Worm (Caenorhabditis elegans) whole organism, mixed stage, embryonic: ENCODE measurements around the gene myo-2.

Source experiments
- M03D4.4 ChIP-seq: sonication (generic microtip); optimal IDR thresholded peaks from 2 replicates; lab custom pipeline; 2017; ENCODE audit warnings: mild to moderate bottlenecking, missing genetic modification characterization, missing compliant biosample characterization
- bed-3 ChIP-seq: fragments of 200-800 bp; sonication (Bioruptor generic); optimal IDR thresholded peaks from 3 replicates; lab custom pipeline; 2018; ENCODE audit warnings: mild to moderate bottlenecking, missing genetic modification characterization, moderate library complexity, missing compliant biosample characterization
- blmp-1 ChIP-seq: fragments of 150-350 bp; optimal IDR thresholded peaks from 2 replicates; lab custom pipeline; 2014; ENCODE audit warnings: missing biosample characterization, missing genetic modification characterization
- ceh-39 ChIP-seq: fragments of 150-350 bp; optimal IDR thresholded peaks from 2 replicates; lab custom pipeline; 2014; ENCODE audit warnings: missing biosample characterization, missing genetic modification characterization
- ceh-83 ChIP-seq: fragments of 200-800 bp; sonication (Bioruptor generic); optimal IDR thresholded peaks from 2 replicates; lab custom pipeline; 2018; ENCODE audit warnings: mild to moderate bottlenecking, missing genetic modification characterization, missing compliant biosample characterization
- ces-1 ChIP-seq: fragments of 150-350 bp; optimal IDR thresholded peaks from 2 replicates; lab custom pipeline; 2014; ENCODE audit warnings: missing biosample characterization, missing genetic modification reagents, missing genetic modification characterization
- cnd-1 ChIP-seq: fragments of 200-800 bp; sonication (Bioruptor generic); optimal IDR thresholded peaks from 2 replicates; lab custom pipeline; 2018; ENCODE audit warnings: mild to moderate bottlenecking, missing genetic modification characterization, missing compliant biosample characterization
- drap-1 ChIP-seq: fragments of 200-800 bp; sonication (Bioruptor generic); optimal IDR thresholded peaks from 3 replicates; lab custom pipeline; 2018; ENCODE audit warnings: mild to moderate bottlenecking, missing genetic modification characterization, missing compliant biosample characterization
- elt-1 ChIP-seq: sonication (generic microtip); optimal IDR thresholded peaks from 2 replicates; lab custom pipeline; 2017; ENCODE audit warnings: missing genetic modification characterization, mild to moderate bottlenecking, missing compliant biosample characterization, antibody characterized with exemption, moderate library complexity, borderline replicate concordance; ENCODE audit not compliant: insufficient read depth
- elt-3 ChIP-seq: fragments of 150-350 bp; optimal IDR thresholded peaks from 2 replicates; lab custom pipeline; 2014; ENCODE audit warnings: missing biosample characterization, missing genetic modification characterization
- ham-2 ChIP-seq: fragments of 200-800 bp; sonication (Bioruptor generic); optimal IDR thresholded peaks from 2 replicates; lab custom pipeline; 2018; ENCODE audit warnings: mild to moderate bottlenecking, missing genetic modification characterization, missing compliant biosample characterization
- hlh-1 ChIP-seq: fragments of 150-350 bp; optimal IDR thresholded peaks from 2 replicates; lab custom pipeline; 2014; ENCODE audit warnings: missing biosample characterization, missing genetic modification reagents, missing genetic modification characterization
- lin-13 ChIP-seq: fragments of 150-350 bp; optimal IDR thresholded peaks from 2 replicates; lab custom pipeline; 2014; ENCODE audit warnings: missing biosample characterization, missing genetic modification characterization
- lin-32 ChIP-seq: fragments of 200-800 bp; sonication (Bioruptor generic); optimal IDR thresholded peaks from 2 replicates; lab custom pipeline; 2018; ENCODE audit warnings: mild to moderate bottlenecking, missing genetic modification characterization, missing compliant biosample characterization
- lsy-2 ChIP-seq: fragments of 150-350 bp; optimal IDR thresholded peaks from 2 replicates; lab custom pipeline; 2014; ENCODE audit warnings: missing biosample characterization, missing genetic modification characterization
- mab-5 ChIP-seq: fragments of 150-350 bp; optimal IDR thresholded peaks from 2 replicates; lab custom pipeline; 2014; ENCODE audit warnings: missing biosample characterization, missing genetic modification characterization
- mls-2 ChIP-seq: sonication (generic microtip); optimal IDR thresholded peaks from 2 replicates; lab custom pipeline; 2016; ENCODE audit warnings: mild to moderate bottlenecking, missing genetic modification characterization, moderate library complexity, missing compliant biosample characterization
- nhr-12 ChIP-seq: fragments of 150-350 bp; optimal IDR thresholded peaks from 2 replicates; lab custom pipeline; 2014; ENCODE audit warnings: missing biosample characterization, missing genetic modification characterization
- nhr-2 ChIP-seq: fragments of 150-350 bp; optimal IDR thresholded peaks from 2 replicates; lab custom pipeline; 2014; ENCODE audit warnings: missing biosample characterization, missing genetic modification characterization
- nhr-237 ChIP-seq: fragments of 150-350 bp; optimal IDR thresholded peaks from 2 replicates; lab custom pipeline; 2014; ENCODE audit warnings: missing biosample characterization, missing genetic modification characterization
- nhr-76 ChIP-seq: sonication (generic microtip); optimal IDR thresholded peaks from 2 replicates; lab custom pipeline; 2017; ENCODE audit warnings: missing biosample characterization, missing genetic modification characterization
- pha-4 ChIP-seq: fragments of 150-350 bp; optimal IDR thresholded peaks from 2 replicates; lab custom pipeline; 2018; ENCODE audit warnings: missing biosample characterization, missing genetic modification reagents, missing genetic modification characterization
- sem-2 ChIP-seq: fragments of 200-800 bp; sonication (Bioruptor generic); optimal IDR thresholded peaks from 2 replicates; lab custom pipeline; 2018; ENCODE audit warnings: mild to moderate bottlenecking, missing genetic modification characterization, missing compliant biosample characterization
- tbx-8 ChIP-seq: fragments of 200-800 bp; sonication (Bioruptor generic); optimal IDR thresholded peaks from 2 replicates; lab custom pipeline; 2018; ENCODE audit warnings: mild to moderate bottlenecking, missing genetic modification characterization, moderate library complexity, missing compliant biosample characterization
- unc-120 ChIP-seq: sonication (generic microtip); optimal IDR thresholded peaks from 2 replicates; lab custom pipeline; 2017; ENCODE audit warnings: missing genetic modification characterization, missing compliant biosample characterization; ENCODE audit not compliant: poor library complexity, severe bottlenecking
- unc-62 ChIP-seq: fragments of 150-350 bp; optimal IDR thresholded peaks from 2 replicates; lab custom pipeline; 2014; ENCODE audit warnings: missing biosample characterization, missing genetic modification reagents, missing genetic modification characterization
- zip-8 ChIP-seq: fragments of 150-350 bp; optimal IDR thresholded peaks from 2 replicates; lab custom pipeline; 2014; ENCODE audit warnings: missing biosample characterization, missing genetic modification characterization
- ztf-11 ChIP-seq: fragments of 150-350 bp; optimal IDR thresholded peaks from 2 replicates; lab custom pipeline; 2014; ENCODE audit warnings: missing biosample characterization, missing genetic modification characterization

The myo-2 gene

DNA sequence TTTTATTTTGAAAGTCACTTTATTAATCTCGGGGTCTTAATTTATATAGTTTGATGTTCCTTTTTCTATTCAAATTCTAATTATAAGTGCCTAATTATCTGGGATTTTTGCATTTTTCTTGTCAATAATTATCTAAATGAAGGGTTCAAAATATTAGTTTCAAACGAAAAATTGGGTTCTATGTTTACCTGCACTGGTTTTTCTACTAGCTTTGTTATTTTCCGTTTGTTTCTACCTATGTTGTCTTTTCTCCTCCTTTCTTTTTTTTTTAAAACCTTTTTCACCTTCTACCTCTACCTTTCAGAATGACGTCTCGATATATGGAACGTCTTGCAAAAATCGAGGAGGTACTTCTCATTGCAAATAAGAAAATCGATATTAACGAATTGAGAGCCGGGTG, 16.9 kb downstream of the myo-2 start, which contains the start of gene tbc-13:
TSS of gene tbc-13 (plus strand) at position 301 of the 400 bp plus-strand sequence.
- TF ChIP-seq ztf-11 (tag; lab: Kevin White, UChicago) (no peak), ceh-83 (no peak), mls-2 (tag; lab: Kevin White, UChicago) (no peak), elt-1 (tag; lab: Kevin White, UChicago) (no peak), bed-3 (GFP tag; lab: Kevin White, UChicago) (no peak), nhr-12 (tag; lab: Kevin White, UChicago) (no peak), lin-13 (tag; lab: Kevin White, UChicago) (no peak), mab-5 (tag; lab: Kevin White, UChicago) (no peak), drap-1 (GFP tag; lab: Kevin White, UChicago) (no peak), nhr-76 (tag; lab: Kevin White, UChicago) (no peak), ceh-39 (tag; lab: Kevin White, UChicago) (no peak)
- TF ChIP-seq, all 35 proteins: peak for 0

DNA sequence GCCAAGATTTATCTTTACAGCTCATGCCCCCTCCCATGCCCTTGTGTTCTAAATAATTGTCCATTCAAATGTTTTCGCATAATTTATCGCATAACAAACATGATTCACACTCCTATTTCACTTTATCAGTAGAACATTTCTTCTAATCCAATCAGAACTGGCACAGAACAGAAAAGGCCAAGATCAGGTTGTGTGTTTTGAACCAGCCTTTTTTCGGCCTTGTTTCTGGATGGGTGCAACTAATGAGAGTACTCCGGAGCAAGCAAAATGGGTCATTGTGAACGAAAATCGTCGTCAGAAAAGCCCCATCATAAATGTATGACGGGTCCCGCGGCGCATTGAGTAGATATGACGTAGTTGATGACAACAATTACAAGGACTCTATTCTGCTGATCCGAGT, 23.3 kb downstream of the myo-2 start:
- TF ChIP-seq nhr-2: no peak
- TF ChIP-seq nhr-237 (tag; lab: Kevin White, UChicago): no peak
- no peak for TF ChIP-seq ceh-39 (tag; lab: Kevin White, UChicago)
- no peak for TF ChIP-seq mls-2 (tag; lab: Kevin White, UChicago)
- no peak for TF ChIP-seq drap-1 (GFP tag; lab: Kevin White, UChicago)
- TF ChIP-seq lsy-2 (tag; lab: Kevin White, UChicago): no peak
- no peak for TF ChIP-seq pha-4
- TF ChIP-seq ces-1: no peak
- TF ChIP-seq ceh-83: no peak
- TF ChIP-seq hlh-1 (tag; lab: Kevin White, UChicago): no peak
- no peak for TF ChIP-seq nhr-76 (tag; lab: Kevin White, UChicago)
- TF ChIP-seq cnd-1 (tag; lab: Kevin White, UChicago): no peak

DNA sequence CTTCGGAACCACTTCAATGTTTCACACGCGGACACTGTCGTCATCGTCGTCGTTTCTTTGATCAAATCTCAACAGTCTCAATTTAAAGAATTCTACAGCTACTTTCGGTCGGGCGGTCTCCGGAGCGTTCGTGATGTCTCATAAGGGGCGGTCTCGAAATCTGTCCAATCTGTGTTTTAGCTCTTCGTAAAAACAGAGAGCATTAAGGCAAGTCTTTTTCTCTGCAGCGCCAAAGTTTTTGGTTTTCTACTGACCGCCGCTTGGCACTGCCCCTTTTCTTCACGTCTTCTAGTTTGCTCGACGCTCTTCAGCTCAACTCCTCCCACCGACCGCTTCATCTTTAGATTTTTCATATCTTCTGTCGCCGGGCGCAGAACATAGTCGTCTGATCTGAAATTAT, 24.6 kb downstream of the myo-2 start, which contains the start of gene lips-1:
TSS of gene lips-1 (plus strand) at position 301 of the 400 bp plus-strand sequence.
- TF ChIP-seq elt-3 (tag; lab: Kevin White, UChicago): no peak
- no peak for TF ChIP-seq nhr-2
- TF ChIP-seq elt-1 (tag; lab: Kevin White, UChicago): no peak
- no peak for TF ChIP-seq lin-32 (GFP tag; lab: Kevin White, UChicago)
- TF ChIP-seq sem-2 (GFP tag; lab: Kevin White, UChicago): no peak
- TF ChIP-seq mab-5 (tag; lab: Kevin White, UChicago): no peak
- no peak for TF ChIP-seq nhr-237 (tag; lab: Kevin White, UChicago)
- TF ChIP-seq tbx-8: no peak
- TF ChIP-seq blmp-1 (tag; lab: Kevin White, UChicago): no peak
- no peak for TF ChIP-seq unc-120 (tag; lab: Kevin White, UChicago)
- no peak for TF ChIP-seq unc-62 (GFP tag; lab: Kevin White, UChicago)
- no peak for TF ChIP-seq ces-1
- no peak for TF ChIP-seq zip-8 (tag; lab: Kevin White, UChicago)

DNA sequence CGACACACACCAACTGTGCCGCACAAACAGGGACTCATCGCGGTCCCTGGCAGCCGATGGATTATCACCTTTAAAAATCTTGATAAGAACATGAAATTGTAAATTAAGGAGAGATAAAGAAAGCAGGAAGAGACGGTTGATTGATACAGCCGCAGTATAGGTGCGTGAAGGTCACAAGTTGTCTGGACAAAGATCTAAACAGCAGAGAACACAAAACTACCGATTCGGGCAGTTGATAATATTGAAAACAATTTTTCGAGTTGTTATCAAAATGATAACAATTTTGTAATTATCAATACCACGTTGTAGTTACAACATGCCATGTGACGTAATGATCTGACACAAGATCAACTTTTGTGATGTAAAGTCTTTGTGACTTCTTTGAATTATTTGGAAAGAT, 32.9 kb downstream of the myo-2 start:
- TF ChIP-seq elt-1 (tag; lab: Kevin White, UChicago) (peak; percentile 99), elt-3 (tag; lab: Kevin White, UChicago) (peak; percentile 64), lsy-2 (tag; lab: Kevin White, UChicago) (no peak), zip-8 (tag; lab: Kevin White, UChicago) (peak; percentile 16), ham-2 (GFP tag; lab: Kevin White, UChicago) (peak; percentile 67), tbx-8 (no peak)

DNA sequence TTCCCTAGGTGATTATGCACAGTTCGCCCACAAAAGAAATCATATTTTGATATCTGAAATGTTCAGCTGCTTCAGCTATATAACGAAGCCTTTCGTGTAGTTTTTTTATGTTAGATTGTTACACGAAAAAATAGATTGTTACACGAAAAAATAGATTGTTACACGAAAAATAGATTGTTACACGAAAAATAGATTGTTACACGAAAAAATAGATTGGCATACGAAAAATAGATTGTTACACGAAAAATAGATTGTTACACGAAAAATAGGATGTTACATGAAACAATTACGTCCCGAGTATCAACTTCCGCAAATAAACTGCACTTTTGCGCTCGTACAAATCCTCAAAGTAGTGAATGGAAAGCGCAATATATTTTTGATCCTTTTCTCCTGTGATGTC, 34.7 kb downstream of the myo-2 start:
- peak; percentile 22 for TF ChIP-seq M03D4.4

DNA sequence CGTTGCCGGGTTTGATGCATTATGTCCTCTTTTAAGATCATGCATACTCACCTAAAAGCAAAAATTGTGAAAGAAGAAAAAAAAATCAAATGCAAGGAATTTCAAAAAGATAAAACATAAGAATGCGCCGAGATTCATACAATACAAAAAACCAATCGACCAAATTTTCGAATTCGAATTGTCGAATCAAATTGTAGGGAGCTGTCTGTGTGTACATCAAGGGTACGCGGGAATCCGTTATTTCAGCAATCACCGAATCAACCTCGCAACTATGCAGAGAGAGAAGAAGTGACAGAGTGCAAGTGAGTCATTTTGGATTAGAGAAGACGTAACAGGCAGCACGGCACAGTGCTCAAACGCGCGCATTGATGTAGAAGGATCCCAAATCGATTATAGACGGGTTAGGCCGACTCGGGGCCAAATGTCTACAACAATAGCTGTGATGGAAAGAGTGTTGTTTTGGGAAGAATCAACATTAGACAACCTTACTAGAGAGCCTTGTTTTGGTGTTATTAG, 35.5 kb downstream of the myo-2 start, which contains the start of gene sdz-19:
TSS of gene sdz-19 (minus strand) at position 51 of the 516 bp plus-strand sequence.
- TF ChIP-seq ces-1: no peak
- no peak for TF ChIP-seq nhr-12 (tag; lab: Kevin White, UChicago)
- TF ChIP-seq nhr-2: no peak
- TF ChIP-seq bed-3 (GFP tag; lab: Kevin White, UChicago): no peak
- no peak for TF ChIP-seq unc-120 (tag; lab: Kevin White, UChicago)
- TF ChIP-seq lin-32 (GFP tag; lab: Kevin White, UChicago): no peak
- no peak for TF ChIP-seq ham-2 (GFP tag; lab: Kevin White, UChicago)
- no peak for TF ChIP-seq lsy-2 (tag; lab: Kevin White, UChicago)
- no peak for TF ChIP-seq hlh-1 (tag; lab: Kevin White, UChicago)
- no peak for TF ChIP-seq pha-4
